Fruit fly (Drosophila melanogaster) S2 (cell line): ENCODE data around the gene Atg1.

Experiments used
- CG8478 ChIP-seq: fragments of >200 bp; optimal IDR thresholded peaks from 2 replicates; lab custom pipeline; 2018
- CTCF ChIP-seq, 2 experiments: fragments of >200 bp; optimal IDR thresholded peaks; 2 replicates each; lab custom pipeline; 2018

The Atg1 gene

DNA sequence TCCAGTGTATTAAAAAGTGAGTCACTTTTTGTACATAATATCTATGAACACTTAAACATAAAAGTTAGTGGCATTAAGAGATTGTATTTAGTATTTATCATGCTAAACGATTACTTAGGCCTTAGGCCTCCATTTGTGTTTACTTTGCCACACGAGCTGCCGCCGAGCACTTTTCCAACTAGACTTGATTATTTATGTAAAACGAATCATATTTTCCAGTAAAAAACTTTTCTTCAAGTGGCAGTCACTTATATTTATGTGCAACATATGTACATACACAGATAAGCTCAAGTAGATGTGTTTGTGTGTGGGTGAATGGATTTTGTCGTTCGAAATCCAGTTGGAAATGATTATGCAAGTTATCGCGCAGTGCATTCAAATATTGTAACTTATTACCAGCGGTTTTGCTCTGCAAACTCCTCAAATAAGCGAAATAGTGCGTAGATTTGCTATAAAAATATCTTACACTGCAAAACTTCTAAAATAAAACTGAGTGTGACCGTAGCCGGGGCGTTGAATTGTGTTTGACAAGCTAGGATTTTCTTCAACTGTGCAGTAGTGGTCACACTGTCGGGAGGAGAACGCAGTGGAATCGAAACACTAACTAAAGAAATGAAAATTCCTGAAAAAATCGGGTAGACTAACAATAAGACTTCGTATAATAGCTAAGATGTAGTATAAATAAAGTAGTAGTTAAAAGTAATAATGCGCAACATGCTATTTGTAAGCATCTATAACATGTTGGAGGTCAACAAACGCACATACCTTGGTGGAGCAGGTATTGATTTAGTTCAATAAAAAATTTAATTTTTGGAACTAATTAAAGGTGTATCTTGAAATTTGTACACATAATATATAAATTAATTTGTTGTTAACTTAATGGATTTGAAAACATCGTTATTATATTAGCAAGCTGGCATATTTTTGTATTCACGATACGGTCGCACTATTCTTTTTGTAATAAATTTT lies 55.1 kb downstream of the Atg1 start, which contains the start of the genes Klc and CG10984:
TSS of gene Klc (minus strand) at position 490 of the 969 bp plus-strand sequence.
TSS of gene CG10984 (plus strand) at position 553 of the 969 bp plus-strand sequence.
- TF ChIP-seq CTCF (optimal IDR thresholded peaks at IDR 0.05; lab: Kevin White, UChicago) (no peak), CG8478 (lab: Kevin White, UChicago) (no peak)

DNA sequence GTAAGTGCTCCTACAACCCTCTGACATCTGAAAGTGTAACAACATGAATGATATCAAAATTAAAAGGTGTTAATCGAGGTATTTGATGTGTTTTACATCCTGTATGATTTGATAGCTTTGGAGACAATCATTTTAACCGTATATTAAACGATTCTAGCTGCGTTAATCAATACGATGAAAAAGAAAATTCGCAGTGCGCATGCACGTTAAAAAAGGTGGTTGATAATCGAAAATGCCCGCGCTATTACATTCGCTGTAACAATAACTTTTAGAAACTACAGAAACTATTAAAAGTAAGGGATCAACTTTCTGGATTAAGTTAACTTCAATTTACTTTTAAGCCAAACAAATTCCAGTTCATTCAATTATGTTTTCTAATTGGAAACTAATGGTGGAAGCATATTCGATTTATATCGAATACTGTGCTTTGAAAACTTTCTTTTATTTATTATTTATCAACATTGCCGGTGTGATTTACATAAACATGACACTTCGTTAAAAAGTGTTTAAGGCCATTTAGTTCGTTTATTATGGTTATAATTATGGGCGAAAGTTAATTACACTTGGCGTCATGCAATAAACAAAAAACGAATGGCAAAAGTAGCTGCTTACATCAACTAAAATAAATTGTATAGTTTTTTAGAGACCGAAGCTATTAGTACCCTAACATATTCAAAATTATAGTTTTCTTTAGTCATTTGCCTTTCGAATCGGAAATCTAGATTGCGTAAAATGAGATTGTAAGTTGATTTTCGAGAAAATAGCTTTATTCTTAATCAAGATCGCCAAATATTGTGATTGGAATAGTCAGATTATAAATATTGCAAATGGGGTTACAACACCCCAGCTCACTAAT lies 56.0 kb downstream of the Atg1 start:
- TF ChIP-seq CTCF (optimal IDR thresholded peaks at IDR 0.05; lab: Kevin White, UChicago) (no peak), CG8478 (lab: Kevin White, UChicago) (no peak)

DNA sequence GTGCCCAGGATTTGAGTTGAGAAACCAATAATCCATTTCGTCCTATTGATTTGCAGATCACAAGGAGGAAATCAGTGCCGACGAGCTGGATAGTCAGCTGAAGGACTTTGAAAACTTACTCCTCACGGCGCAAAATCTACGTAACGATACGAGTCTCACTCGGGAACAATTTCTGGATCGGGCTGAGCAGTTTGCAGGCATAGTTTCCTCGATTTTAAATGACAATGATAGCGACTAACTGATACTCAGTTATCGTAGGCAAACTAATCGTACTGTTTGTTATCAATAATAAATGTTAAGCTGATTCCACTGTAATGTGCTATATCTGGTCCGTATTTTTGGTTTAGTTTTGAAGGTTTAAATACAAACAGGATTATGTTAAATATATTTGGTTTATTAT lies 58.7 kb downstream of the Atg1 start:
- TF ChIP-seq CG8478 (lab: Kevin White, UChicago): no peak
- no peak for TF ChIP-seq CTCF (optimal IDR thresholded peaks at IDR 0.05; lab: Kevin White, UChicago)

DNA sequence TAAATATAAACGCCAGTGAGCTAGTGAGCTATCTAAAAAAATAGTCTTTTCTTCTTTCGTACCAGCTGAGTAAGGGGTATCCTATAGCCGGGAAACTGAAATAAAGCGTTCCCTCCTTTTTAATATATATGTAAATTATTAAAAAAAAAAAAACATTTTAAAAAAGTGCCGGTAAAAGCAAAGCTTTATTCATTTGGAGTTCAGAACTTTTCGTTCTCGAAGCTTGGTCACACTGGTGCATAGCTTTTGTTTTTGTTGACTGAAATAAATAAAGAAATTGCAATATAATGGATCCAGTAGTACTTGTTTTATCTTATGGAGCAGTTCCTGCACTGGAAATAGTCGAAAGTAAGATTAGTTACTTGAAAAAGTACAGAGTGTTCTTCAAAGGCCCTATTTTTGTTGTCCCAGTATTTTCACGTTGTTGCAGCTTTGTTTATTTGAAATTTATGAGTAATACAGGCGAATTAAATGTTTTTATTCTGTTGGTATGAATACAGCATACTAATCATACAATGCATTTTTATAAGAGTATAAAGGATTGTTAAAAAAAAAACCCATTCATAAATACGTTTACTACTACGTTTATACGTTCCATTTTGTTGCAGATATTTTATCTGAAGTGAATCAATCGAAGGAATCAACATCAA lies 59.7 kb downstream of the Atg1 start, which contains the start of gene CG32109:
TSS of gene CG32109 (plus strand) at position 224 of the 650 bp plus-strand sequence.
- TF ChIP-seq CG8478 (lab: Kevin White, UChicago) (no peak), CTCF (optimal IDR thresholded peaks at IDR 0.05; lab: Kevin White, UChicago) (no peak)

DNA sequence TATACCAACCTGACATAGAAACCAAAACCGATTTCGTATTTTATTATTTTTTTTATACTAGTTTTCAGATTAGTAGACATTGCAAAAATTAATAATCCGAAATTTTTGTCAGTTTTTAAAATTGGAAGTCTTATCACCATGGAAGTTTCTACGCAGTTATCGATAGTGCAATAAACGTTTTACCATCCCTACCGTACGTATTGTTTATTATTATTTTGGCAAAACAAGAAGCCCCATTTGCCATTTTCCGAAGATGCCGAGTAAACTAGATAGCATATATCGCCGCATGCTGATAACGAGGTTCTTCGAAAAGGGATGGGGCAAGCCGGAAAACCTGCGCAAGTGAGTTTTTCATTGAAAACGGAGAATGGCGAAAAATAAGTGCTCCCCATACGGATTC lies 63.3 kb downstream of the Atg1 start, which contains the start of gene CG32112:
TSS of gene CG32112 (plus strand) at position 111 of the 400 bp plus-strand sequence.
- TF ChIP-seq CG8478 (lab: Kevin White, UChicago) (no peak), CTCF (optimal IDR thresholded peaks at IDR 0.05; lab: Kevin White, UChicago) (no peak)

DNA sequence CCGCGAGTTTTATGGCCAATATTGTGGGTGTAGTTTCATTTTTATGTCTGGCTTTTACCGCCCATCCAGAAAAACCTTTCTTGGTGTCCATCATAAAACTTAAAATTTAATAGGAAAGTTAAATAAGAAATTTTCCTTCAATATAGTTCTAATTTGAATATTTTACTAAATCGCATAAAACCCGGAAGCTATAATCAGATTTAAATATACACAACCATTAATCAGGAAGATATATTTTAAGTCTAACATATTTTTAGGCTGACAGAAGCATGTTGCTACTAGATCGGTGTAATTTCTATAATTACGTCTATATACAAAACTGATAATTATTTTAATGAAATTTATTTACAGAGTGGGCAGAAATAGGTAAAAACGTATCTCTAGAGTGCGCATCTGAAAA lies 69.2 kb downstream of the Atg1 start:
- TF ChIP-seq CTCF (optimal IDR thresholded peaks at IDR 0.05; lab: Kevin White, UChicago) (no peak), CG8478 (lab: Kevin White, UChicago) (no peak)

DNA sequence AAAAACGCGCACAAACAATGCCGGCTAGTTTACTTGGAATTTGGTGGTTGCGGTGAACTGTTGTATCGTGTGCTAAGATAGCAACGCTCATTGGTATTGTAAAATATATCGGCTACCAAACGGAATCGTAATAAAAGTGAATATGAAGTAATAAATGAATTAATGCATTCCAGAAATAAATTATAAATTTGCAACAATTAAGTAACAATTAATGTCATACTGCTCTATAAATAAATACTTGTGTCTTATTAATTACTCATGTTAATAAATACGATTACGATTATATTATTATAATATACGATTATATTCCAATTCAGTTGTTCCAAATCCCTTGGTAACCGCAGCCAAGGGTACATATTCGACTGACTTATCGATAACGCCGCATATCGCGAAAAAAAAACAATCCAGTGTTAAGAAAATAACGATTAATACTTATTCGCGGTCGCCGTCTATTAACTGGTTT lies 70.3 kb downstream of the Atg1 start, which contains the start of the genes SmD1 and Ptp69D:
TSS of gene SmD1 (minus strand) at position 62 of the 463 bp plus-strand sequence.
TSS of gene Ptp69D (plus strand) at position 396 of the 463 bp plus-strand sequence.
- TF ChIP-seq CTCF (optimal IDR thresholded peaks at IDR 0.05; lab: Kevin White, UChicago) (no peak), CG8478 (lab: Kevin White, UChicago) (no peak)
